Worm (Caenorhabditis elegans): Measurements from ENCODE around the gene ubc-24.

- TF ChIP-seq nhr-25 (tag; optimal IDR thresholded peaks at IDR 0.05; ENCODE audit: borderline replicate concordance, insufficient read depth) (no peak), snpc-4 (tag; optimal IDR thresholded peaks at IDR 0.05) (no peak), lin-13 (GFP tag; optimal IDR thresholded peaks at IDR 0.05) (no peak), ces-1 (GFP tag; optimal IDR thresholded peaks at IDR 0.05) (no peak), zag-1 (tag; optimal IDR thresholded peaks at IDR 0.05) (no peak), dpl-1 (GFP tag; optimal IDR thresholded peaks at IDR 0.05) (no peak), nhr-41 (GFP tag; IDR thresholded peaks at IDR 0.05) (no peak), nhr-11 (tag; optimal IDR thresholded peaks at IDR 0.05) (no peak)
Measured at ce11 chrII:8360453-8360852, 45.0 kb upstream of the ubc-24 start, which contains the start of gene M195.2.

Measured in whole organism, L4 larva.